Worm (Caenorhabditis elegans): ENCODE data around the gene F40G12.7.

ce11 chrV:14317204-14317603 is 42.8 kb downstream of the F40G12.7 start:
- TF ChIP-seq ztf-4 (tag; optimal IDR thresholded peaks at IDR 0.05) (no peak), sem-4 (tag; optimal IDR thresholded peaks at IDR 0.05) (no peak), mab-5 (tag; optimal IDR thresholded peaks at IDR 0.05) (no peak), nhr-10 (tag; optimal IDR thresholded peaks at IDR 0.05) (no peak), F13H6.1 (tag; optimal IDR thresholded peaks at IDR 0.05) (no peak), ceh-16 (tag; optimal IDR thresholded peaks at IDR 0.05) (no peak), blmp-1 (tag; optimal IDR thresholded peaks at IDR 0.05; ENCODE audit: insufficient read depth) (no peak), nhr-25 (tag; optimal IDR thresholded peaks at IDR 0.05) (no peak)
